Worm (Caenorhabditis elegans): ENCODE measurements around the gene C07A9.5.
"Not testable (repeated sequence)": the region's sequence is repeated elsewhere in the genome, so short reads cannot be mapped to it uniquely, and the experiment has no call there.

The C07A9.5 gene

ce11 chrIII:9682729-9683128 lies at the start of gene C07A9.5:
Gene C07A9.5, minus strand, starts transcription at chrIII:9682829.
- not testable (repeated sequence) for TF ChIP-seq atf-7 (tag; optimal IDR thresholded peaks at IDR 0.05); F22D6.2 (tag; optimal IDR thresholded peaks at IDR 0.05); F57A8.1 (GFP tag; optimal IDR thresholded peaks at IDR 0.05)

- TF ChIP-seq dpff-1 (tag; optimal IDR thresholded peaks at IDR 0.05), result no peak
- TF ChIP-seq Y56A3A.18 (GFP tag; IDR thresholded peaks at IDR 0.05), result no peak
- TF ChIP-seq madf-10 (tag; optimal IDR thresholded peaks at IDR 0.05), result no peak
- no peak for TF ChIP-seq ztf-26 (tag; optimal IDR thresholded peaks at IDR 0.05)
- TF ChIP-seq efl-1 (GFP tag; optimal IDR thresholded peaks at IDR 0.05), result no peak
- no peak for TF ChIP-seq lag-1 (GFP tag; IDR thresholded peaks at IDR 0.05)
- TF ChIP-seq zim-3 (tag; optimal IDR thresholded peaks at IDR 0.05), result no peak
- TF ChIP-seq lin-40 (tag; optimal IDR thresholded peaks at IDR 0.05), result no peak
- no peak for TF ChIP-seq attf-5 (GFP tag; optimal IDR thresholded peaks at IDR 0.05)
- TF ChIP-seq ceh-79 (tag; optimal IDR thresholded peaks at IDR 0.05), result no peak
- no peak for TF ChIP-seq ztf-6 (GFP tag; IDR thresholded peaks at IDR 0.05)
- no peak for TF ChIP-seq Y95B8A.8 (GFP tag; IDR thresholded peaks at IDR 0.05)
- no peak for TF ChIP-seq K11D2.4 (GFP tag; IDR thresholded peaks at IDR 0.05)
- no peak for TF ChIP-seq bed-1 (GFP tag; IDR thresholded peaks at IDR 0.05)
- TF ChIP-seq let-607 (tag; optimal IDR thresholded peaks at IDR 0.05), result no peak
- TF ChIP-seq hsf-1 (GFP tag; IDR thresholded peaks at IDR 0.05), result no peak
- TF ChIP-seq snpc-3.4 (tag; optimal IDR thresholded peaks at IDR 0.05), result no peak
- TF ChIP-seq tlf-1 (GFP tag; optimal IDR thresholded peaks at IDR 0.05), result no peak
- TF ChIP-seq lin-35 (GFP tag; optimal IDR thresholded peaks at IDR 0.05), result no peak
- no peak for TF ChIP-seq unc-130 (GFP tag; optimal IDR thresholded peaks at IDR 0.05)
These were observed 48.8 kb upstream of the C07A9.5 start for ce11 chrIII:9731313-9731912.

- TF ChIP-seq die-1 (tag; optimal IDR thresholded peaks at IDR 0.05) (no peak), Y53F4B.3 (GFP tag; IDR thresholded peaks at IDR 0.05) (no peak), Y53G8AR.9 (GFP tag; conservative IDR thresholded peaks at IDR 0.05) (no peak), F49E8.2 (tag; optimal IDR thresholded peaks at IDR 0.05; ENCODE audit: insufficient read depth) (no peak), ceh-27 (GFP tag; optimal IDR thresholded peaks at IDR 0.05) (no peak), Y79H2A.3 (GFP tag; conservative IDR thresholded peaks at IDR 0.05) (no peak)
These were observed 47.8 kb upstream of the C07A9.5 start for ce11 chrIII:9730407-9730806.

ce11 chrIII:9727439-9727838 lies 44.8 kb upstream of the C07A9.5 start, which contains the start of gene C07A9.12:
Gene C07A9.12, minus strand, starts transcription at chrIII:9727539.
- TF ChIP-seq hlh-12 (tag; optimal IDR thresholded peaks at IDR 0.05) (no peak), rec-8 (tag; optimal IDR thresholded peaks at IDR 0.05) (no peak), athp-1 (tag; optimal IDR thresholded peaks at IDR 0.05) (no peak), tbx-9 (tag; optimal IDR thresholded peaks at IDR 0.05; ENCODE audit: borderline replicate concordance) (no peak), C06A6.2 (GFP tag; conservative IDR thresholded peaks at IDR 0.05) (no peak), mcd-1 (GFP tag; IDR thresholded peaks at IDR 0.05) (no peak), unc-62 (GFP tag; optimal IDR thresholded peaks at IDR 0.05) (no peak), him-1 (tag; optimal IDR thresholded peaks at IDR 0.05) (no peak), lin-40 (tag; optimal IDR thresholded peaks at IDR 0.05) (no peak), ceh-100 (GFP tag; IDR thresholded peaks at IDR 0.05) (no peak), D2030.7 (GFP tag; IDR thresholded peaks at IDR 0.05) (no peak), tlf-1 (GFP tag; optimal IDR thresholded peaks at IDR 0.05) (no peak), nhr-90 (tag; optimal IDR thresholded peaks at IDR 0.05) (no peak), rcor-1 (GFP tag; IDR thresholded peaks at IDR 0.05) (no peak), bed-1 (GFP tag; IDR thresholded peaks at IDR 0.05) (no peak), madf-8 (GFP tag; conservative IDR thresholded peaks at IDR 0.05) (no peak)
